Worm (Caenorhabditis elegans) whole organism, mixed stage, embryonic: ENCODE data around the gene C02D5.2.

Experiments
- ceh-83 ChIP-seq: fragments of 200-800 bp; sonication (Bioruptor generic); optimal IDR thresholded peaks from 2 replicates; lab custom pipeline; 2018; ENCODE audit warnings: mild to moderate bottlenecking, missing genetic modification characterization, missing compliant biosample characterization
- ham-2 ChIP-seq: fragments of 200-800 bp; sonication (Bioruptor generic); optimal IDR thresholded peaks from 2 replicates; lab custom pipeline; 2018; ENCODE audit warnings: mild to moderate bottlenecking, missing genetic modification characterization, missing compliant biosample characterization
- nhr-2 ChIP-seq: fragments of 150-350 bp; optimal IDR thresholded peaks from 2 replicates; lab custom pipeline; 2014; ENCODE audit warnings: missing biosample characterization, missing genetic modification characterization
- nhr-237 ChIP-seq: fragments of 150-350 bp; optimal IDR thresholded peaks from 2 replicates; lab custom pipeline; 2014; ENCODE audit warnings: missing biosample characterization, missing genetic modification characterization
- nhr-28 ChIP-seq: fragments of 150-350 bp; optimal IDR thresholded peaks from 2 replicates; lab custom pipeline; 2014; ENCODE audit warnings: missing biosample characterization, missing genetic modification characterization
- pha-4 ChIP-seq: fragments of 150-350 bp; optimal IDR thresholded peaks from 2 replicates; lab custom pipeline; 2018; ENCODE audit warnings: missing biosample characterization, missing genetic modification reagents, missing genetic modification characterization
- unc-62 ChIP-seq: fragments of 150-350 bp; optimal IDR thresholded peaks from 2 replicates; lab custom pipeline; 2014; ENCODE audit warnings: missing biosample characterization, missing genetic modification reagents, missing genetic modification characterization

DNA sequence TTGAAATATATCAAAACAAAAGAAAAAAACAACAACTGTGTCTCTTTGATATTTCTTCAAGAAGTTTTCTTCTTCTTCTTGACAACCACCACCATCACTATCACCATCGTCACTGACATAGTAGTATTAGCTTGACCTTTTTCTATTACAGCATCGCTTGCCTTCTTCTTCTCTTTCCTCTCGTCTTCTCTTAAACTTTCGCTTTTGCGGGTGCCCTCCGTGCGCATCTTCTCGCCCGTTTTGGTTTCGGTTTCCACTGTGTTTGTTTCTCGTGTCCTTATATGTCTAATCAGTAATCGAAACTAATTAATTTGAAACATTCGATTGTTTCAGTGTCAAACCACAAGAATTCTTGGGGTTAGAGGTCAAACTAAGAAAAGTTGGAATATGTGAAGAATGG is 22.2 kb downstream of the C02D5.2 start:
- TF ChIP-seq pha-4 (tag; lab: Kevin White, UChicago) (no peak), unc-62 (GFP tag; lab: Kevin White, UChicago) (no peak), nhr-2 (tag; lab: Kevin White, UChicago) (no peak), ceh-83 (GFP tag; lab: Kevin White, UChicago) (no peak), ham-2 (GFP tag; lab: Kevin White, UChicago) (no peak), nhr-237 (no peak), nhr-28 (tag; lab: Kevin White, UChicago) (no peak)
